Fruit fly (Drosophila melanogaster): Measurements from ENCODE around the gene CG2258.
A peak's percentile ranks its signal among the peaks of the same experiment; 100 is the strongest.

CG2258 gene

DNA sequence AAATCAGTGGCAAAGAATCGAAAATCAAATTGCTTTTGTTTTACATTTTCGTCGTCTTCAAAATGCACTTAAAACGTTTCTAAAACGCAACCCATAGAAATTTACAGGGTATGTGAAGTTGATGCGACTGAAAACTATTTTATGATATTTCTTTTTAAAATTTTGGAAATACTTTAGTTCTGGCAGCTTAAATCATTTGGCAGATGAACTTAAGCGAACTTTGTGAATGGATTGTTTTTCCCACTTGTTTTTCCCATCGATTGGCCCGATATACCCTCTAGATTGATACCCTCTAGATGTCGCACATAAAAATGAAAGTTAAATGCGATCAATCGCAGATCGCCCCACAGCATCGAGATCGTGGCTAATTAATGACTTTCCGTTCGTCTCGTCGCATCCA, 24.3 kb upstream of the CG2258 start (continued):
- TF ChIP-seq pb (GFP tag; optimal IDR thresholded peaks at IDR 0.05) = no peak
- TF ChIP-seq CG5180 (GFP tag; optimal IDR thresholded peaks at IDR 0.05) = peak; percentile 21
- peak; percentile 45 for TF ChIP-seq Chrac-16 (GFP tag; optimal IDR thresholded peaks at IDR 0.05)
- no peak for TF ChIP-seq B-H2 (GFP tag; optimal IDR thresholded peaks at IDR 0.05)
- TF ChIP-seq CkIIα-i1 (GFP tag; IDR thresholded peaks at IDR 0.05) = no peak
- TF ChIP-seq Xrp1 (GFP tag; IDR thresholded peaks at IDR 0.05) = peak; percentile 76
- peak; percentile 45 for TF ChIP-seq CG17385 (GFP tag; optimal IDR thresholded peaks at IDR 0.05)
- no peak for TF ChIP-seq Myb (GFP tag; optimal IDR thresholded peaks at IDR 0.05)
- TF ChIP-seq Sox102F (GFP tag; optimal IDR thresholded peaks at IDR 0.05) = peak; percentile 88
- no peak for TF ChIP-seq CG15479 (GFP tag; optimal IDR thresholded peaks at IDR 0.05)
- TF ChIP-seq NK7.1 (GFP tag; optimal IDR thresholded peaks at IDR 0.05) = no peak
- TF ChIP-seq Scr (GFP tag; IDR thresholded peaks at IDR 0.05; ENCODE audit: partially characterized antibody) = no peak
- peak; percentile 44; the same call in 1 of the 2 replicates for TF ChIP-seq ap (GFP tag; IDR thresholded peaks at IDR 0.05)
- no peak for TF ChIP-seq CG11398 (GFP tag; optimal IDR thresholded peaks at IDR 0.05)
- peak; percentile 40 for TF ChIP-seq CG12219 (GFP tag; optimal IDR thresholded peaks at IDR 0.05)
- TF ChIP-seq CG15269 (tag; optimal IDR thresholded peaks at IDR 0.05) = peak; percentile 45
- TF ChIP-seq CG16779 (GFP tag; IDR thresholded peaks at IDR 0.05) = no peak
- no peak for TF ChIP-seq CG43689 (GFP tag; IDR thresholded peaks at IDR 0.05)
- TF ChIP-seq nom (GFP tag; optimal IDR thresholded peaks at IDR 0.05) = no peak
- TF ChIP-seq Taf1 (GFP tag; IDR thresholded peaks at IDR 0.05) = no peak
- TF ChIP-seq tll (GFP tag; optimal IDR thresholded peaks at IDR 0.05) = no peak
- peak; percentile 52 for TF ChIP-seq jing (GFP tag; optimal IDR thresholded peaks at IDR 0.05)
- peak; percentile 40; the same call in 1 of the 2 replicates for TF ChIP-seq CG14667 (GFP tag; IDR thresholded peaks at IDR 0.05)
- peak; percentile 56 for TF ChIP-seq Hsf (GFP tag; optimal IDR thresholded peaks at IDR 0.05)
- no peak for TF ChIP-seq unc-4 (GFP tag; IDR thresholded peaks at IDR 0.05; ENCODE audit: partially characterized antibody)
- TF ChIP-seq nau (GFP tag; optimal IDR thresholded peaks at IDR 0.05) = no peak
- TF ChIP-seq CG1603 (tag; optimal IDR thresholded peaks at IDR 0.05) = peak; percentile 84
- TF ChIP-seq HmgZ (tag; optimal IDR thresholded peaks at IDR 0.05) = no peak
- no peak for TF ChIP-seq pita (GFP tag; optimal IDR thresholded peaks at IDR 0.05)
- peak; percentile 14; the same call in 1 of the 2 replicates for TF ChIP-seq sob (GFP tag; IDR thresholded peaks at IDR 0.05)
- TF ChIP-seq CG15601 (tag; optimal IDR thresholded peaks at IDR 0.05) = peak; percentile 73
- no peak for TF ChIP-seq CG11695 (GFP tag; IDR thresholded peaks at IDR 0.05)

- TF ChIP-seq Jarid2 (GFP tag; optimal IDR thresholded peaks at IDR 0.05) = no peak
- peak; percentile 24 for TF ChIP-seq CG4820 (GFP tag; optimal IDR thresholded peaks at IDR 0.05)
- no peak for TF ChIP-seq ems (GFP tag; optimal IDR thresholded peaks at IDR 0.05)
- TF ChIP-seq chn (GFP tag; optimal IDR thresholded peaks at IDR 0.05) = no peak
- no peak for TF ChIP-seq CG10321 (GFP tag; IDR thresholded peaks at IDR 0.05)
- no peak for TF ChIP-seq sc (optimal IDR thresholded peaks at IDR 0.05)
- peak; percentile 40 for TF ChIP-seq sc (GFP tag; optimal IDR thresholded peaks at IDR 0.05)
- no peak for TF ChIP-seq Taf1 (GFP tag; IDR thresholded peaks at IDR 0.05)
- no peak for TF ChIP-seq CG3726 (GFP tag; IDR thresholded peaks at IDR 0.05)
- TF ChIP-seq maf-S (GFP tag; optimal IDR thresholded peaks at IDR 0.05) = no peak
- TF ChIP-seq nerfin-2 (GFP tag; IDR thresholded peaks at IDR 0.05; ENCODE audit: partially characterized antibody) = no peak
- TF ChIP-seq bigmax (GFP tag; optimal IDR thresholded peaks at IDR 0.05) = no peak
- no peak for TF ChIP-seq cad (GFP tag; optimal IDR thresholded peaks at IDR 0.05)
- TF ChIP-seq Lhr (GFP tag; optimal IDR thresholded peaks at IDR 0.05) = no peak
- peak; percentile 30 for TF ChIP-seq kah (GFP tag; optimal IDR thresholded peaks at IDR 0.05)
- TF ChIP-seq Bteb2 (GFP tag; optimal IDR thresholded peaks at IDR 0.05) = no peak
- TF ChIP-seq Tbp (GFP tag; optimal IDR thresholded peaks at IDR 0.05) = no peak
- no peak for TF ChIP-seq CG17802 (tag; optimal IDR thresholded peaks at IDR 0.05)
- TF ChIP-seq shn (GFP tag; optimal IDR thresholded peaks at IDR 0.05) = no peak
- no peak for TF ChIP-seq BtbVII (GFP tag; optimal IDR thresholded peaks at IDR 0.05)
- TF ChIP-seq row (GFP tag; IDR thresholded peaks at IDR 0.05) = peak; percentile 39; the same call in 2 of the 3 replicates
- TF ChIP-seq p53 (GFP tag; optimal IDR thresholded peaks at IDR 0.05) = no peak
Measured at dm6 chrX:8125224-8125649, 23.3 kb upstream of the CG2258 start.

Measured in whole organism, embryonic.